Fruit fly (Drosophila melanogaster) whole organism, embryonic: ENCODE measurements around the gene oxt.

Experiments
- BEAF-32 ChIP-seq: fragments of 200-800 bp; sonication (Bioruptor generic); optimal IDR thresholded peaks from 3 replicates; lab custom pipeline; 2017; ENCODE audit warnings: missing biosample characterization, missing genetic modification characterization, mild to moderate bottlenecking, moderate library complexity, missing genetic modification reagents
- CG12659 ChIP-seq: fragments of 200-800 bp; sonication (Bioruptor generic); optimal IDR thresholded peaks from 3 replicates; lab custom pipeline; 2017; ENCODE audit warnings: mild to moderate bottlenecking, missing biosample characterization, missing genetic modification reagents, missing genetic modification characterization
- CG14710 ChIP-seq: fragments of 200-800 bp; sonication (Bioruptor generic); optimal IDR thresholded peaks from 3 replicates; lab custom pipeline; 2019; ENCODE audit warnings: missing biosample characterization, mild to moderate bottlenecking, missing genetic modification characterization, moderate library complexity
- CG17186 ChIP-seq: fragments of 200-800 bp; sonication (Bioruptor generic); optimal IDR thresholded peaks from 3 replicates; lab custom pipeline; 2017; ENCODE audit warnings: missing biosample characterization, missing genetic modification reagents, missing genetic modification characterization
- CG17568 ChIP-seq: fragments of 200-800 bp; sonication (Bioruptor generic); optimal IDR thresholded peaks from 2 replicates; lab custom pipeline; 2018; ENCODE audit warnings: missing biosample characterization, mild to moderate bottlenecking, missing genetic modification characterization, moderate library complexity
- CG2116 ChIP-seq: fragments of 200-800 bp; sonication (Bioruptor generic); optimal IDR thresholded peaks from 3 replicates; lab custom pipeline; 2018; ENCODE audit warnings: missing biosample characterization, mild to moderate bottlenecking, missing genetic modification characterization
- CG31224 ChIP-seq: fragments of 200-800 bp; sonication (Bioruptor generic); IDR thresholded peaks from 2 replicates; pipeline ENCODE4 v1.3.6; 2022; ENCODE audit warnings: missing biosample characterization, missing genetic modification characterization
- CG33557 ChIP-seq: fragments of 200-800 bp; sonication (Bioruptor generic); optimal IDR thresholded peaks from 2 replicates; lab custom pipeline; 2019; ENCODE audit warnings: missing biosample characterization, mild to moderate bottlenecking, missing genetic modification characterization, moderate library complexity
- CG34422 ChIP-seq: fragments of 200-800 bp; sonication (Bioruptor generic); IDR thresholded peaks from 3 replicates; pipeline ENCODE4 v1.3.6; 2022; ENCODE audit warnings: missing biosample characterization, missing genetic modification characterization
- CG3847 ChIP-seq: fragments of 200-800 bp; sonication (Bioruptor generic); IDR thresholded peaks from 2 replicates; pipeline ENCODE4 v1.3.6; 2022; ENCODE audit warnings: missing biosample characterization, missing genetic modification characterization
- CG6272 ChIP-seq: fragments of 200-800 bp; sonication (Bioruptor generic); IDR thresholded peaks from 2 replicates; pipeline ENCODE4 v1.3.6; 2022; ENCODE audit warnings: missing biosample characterization, missing genetic modification characterization
- CG7963 ChIP-seq: fragments of 200-800 bp; sonication (Bioruptor generic); IDR thresholded peaks from 3 replicates; pipeline ENCODE4 v1.3.6; 2022; ENCODE audit warnings: missing biosample characterization, missing genetic modification characterization; ENCODE audit not compliant: partially characterized antibody
- CG9932 ChIP-seq: fragments of 200-800 bp; sonication (Bioruptor generic); IDR thresholded peaks from 2 replicates; pipeline ENCODE4 v1.3.6; 2022; ENCODE audit warnings: missing biosample characterization, missing genetic modification characterization
- CTCF ChIP-seq: fragments of 200-800 bp; sonication (Bioruptor generic); optimal IDR thresholded peaks from 2 replicates; lab custom pipeline; 2017; ENCODE audit warnings: missing biosample characterization, mild to moderate bottlenecking, missing genetic modification characterization, moderate library complexity
- Dek ChIP-seq: fragments of 200-800 bp; sonication (Bioruptor generic); optimal IDR thresholded peaks from 3 replicates; lab custom pipeline; 2019; ENCODE audit warnings: missing biosample characterization, mild to moderate bottlenecking, missing genetic modification characterization, moderate library complexity
- Dp ChIP-seq: fragments of 200-800 bp; sonication (Bioruptor generic); optimal IDR thresholded peaks from 2 replicates; lab custom pipeline; 2018; ENCODE audit warnings: missing biosample characterization, mild to moderate bottlenecking, missing genetic modification characterization, moderate library complexity
- E2f2 ChIP-seq: fragments of 200-800 bp; sonication (Bioruptor generic); IDR thresholded peaks from 2 replicates; pipeline ENCODE4 v1.3.6; 2022; ENCODE audit warnings: missing biosample characterization, missing genetic modification characterization
- Elba2 ChIP-seq: fragments of 200-800 bp; sonication (Bioruptor generic); optimal IDR thresholded peaks from 3 replicates; lab custom pipeline; 2016; ENCODE audit warnings: missing biosample characterization, missing genetic modification characterization
- Fer3 ChIP-seq: fragments of 200-800 bp; sonication (Bioruptor generic); optimal IDR thresholded peaks from 2 replicates; lab custom pipeline; 2018; ENCODE audit warnings: missing biosample characterization, mild to moderate bottlenecking, missing genetic modification characterization, moderate library complexity
- GATAe ChIP-seq: fragments of 200-800 bp; sonication (Bioruptor generic); conservative IDR thresholded peaks from 2 replicates; pipeline ENCODE4 v1.3.6; 2022; ENCODE audit warnings: missing biosample characterization, missing genetic modification characterization
- HmgD ChIP-seq: fragments of 200-800 bp; sonication (Bioruptor generic); optimal IDR thresholded peaks from 3 replicates; lab custom pipeline; 2016; ENCODE audit warnings: missing biosample characterization, missing genetic modification characterization
- Hmr ChIP-seq: fragments of 200-800 bp; sonication (Bioruptor generic); optimal IDR thresholded peaks from 3 replicates; lab custom pipeline; 2017; ENCODE audit warnings: mild to moderate bottlenecking, missing biosample characterization, missing genetic modification reagents, missing genetic modification characterization
- Lhr ChIP-seq: fragments of 200-800 bp; sonication (Bioruptor generic); optimal IDR thresholded peaks from 3 replicates; lab custom pipeline; 2017; ENCODE audit warnings: mild to moderate bottlenecking, missing biosample characterization, missing genetic modification reagents, missing genetic modification characterization
- MBD-R2 ChIP-seq: fragments of 200-800 bp; sonication (Bioruptor generic); IDR thresholded peaks from 2 replicates; pipeline ENCODE4 v1.3.6; 2022; ENCODE audit warnings: missing biosample characterization, missing genetic modification characterization
- Med ChIP-seq: fragments of 200-800 bp; sonication (Bioruptor generic); peaks from one replicate; lab custom pipeline; 2016; ENCODE audit warnings: missing biosample characterization, missing genetic modification characterization, mild to moderate bottlenecking, inconsistent platforms, moderate library complexity
- Myb ChIP-seq: fragments of 200-800 bp; sonication (Bioruptor generic); optimal IDR thresholded peaks from 2 replicates; lab custom pipeline; 2016; ENCODE audit warnings: missing biosample characterization, missing genetic modification characterization
- Opbp ChIP-seq: fragments of 200-800 bp; sonication (Bioruptor generic); IDR thresholded peaks from 3 replicates; pipeline ENCODE4 v1.3.6; 2022; ENCODE audit warnings: missing biosample characterization, missing genetic modification characterization; ENCODE audit not compliant: partially characterized antibody
- Sry-δ ChIP-seq: fragments of 200-800 bp; sonication (Bioruptor generic); optimal IDR thresholded peaks from 2 replicates; lab custom pipeline; 2016; ENCODE audit warnings: missing biosample characterization, missing genetic modification characterization
- Stat92E ChIP-seq, 3 experiments: fragments of >200 bp in 2 of 3; fragments of 200-800 bp in 1 of 3; sonication (Bioruptor generic) in 1 of 3; optimal IDR thresholded peaks; 2 replicates each; lab custom pipeline; 2017 to 2019; ENCODE audit warnings: missing biosample characterization in 3 of 3, missing genetic modification characterization in 3 of 3, mild to moderate bottlenecking in 1 of 3, moderate library complexity in 1 of 3
- Xbp1 ChIP-seq: fragments of 200-800 bp; sonication (Bioruptor generic); optimal IDR thresholded peaks from 3 replicates; lab custom pipeline; 2016; ENCODE audit warnings: missing biosample characterization, mild to moderate bottlenecking, missing genetic modification characterization
- amos ChIP-seq: fragments of 200-800 bp; sonication (Bioruptor generic); IDR thresholded peaks from 2 replicates; pipeline ENCODE4 v1.3.6; 2022; ENCODE audit warnings: missing biosample characterization, missing genetic modification characterization; ENCODE audit not compliant: partially characterized antibody
- ato ChIP-seq: fragments of 200-800 bp; sonication (Bioruptor generic); IDR thresholded peaks from 2 replicates; pipeline ENCODE4 v1.3.6; 2022; ENCODE audit warnings: missing biosample characterization, missing genetic modification characterization; ENCODE audit not compliant: partially characterized antibody
- caup ChIP-seq: fragments of 200-800 bp; sonication (Bioruptor generic); optimal IDR thresholded peaks from 3 replicates; lab custom pipeline; 2017; ENCODE audit warnings: missing biosample characterization, mild to moderate bottlenecking, missing genetic modification characterization, moderate library complexity; ENCODE audit not compliant: severe bottlenecking
- da ChIP-seq: fragments of 200-800 bp; sonication (Bioruptor generic); optimal IDR thresholded peaks from 2 replicates; lab custom pipeline; 2016; ENCODE audit warnings: missing biosample characterization, missing genetic modification characterization
- danr ChIP-seq: fragments of 200-800 bp; sonication (Bioruptor generic); IDR thresholded peaks from 2 replicates; pipeline ENCODE4 v1.3.6; 2022; ENCODE audit warnings: missing biosample characterization, missing genetic modification characterization
- dpn ChIP-seq, 2 experiments: fragments of 200-800 bp; sonication (Bioruptor generic); optimal IDR thresholded peaks; 3 replicates each; lab custom pipeline; 2016; ENCODE audit warnings: missing biosample characterization in 2 of 2, missing genetic modification characterization in 2 of 2
- hkb ChIP-seq, 2 experiments: fragments of 200-800 bp in 1 of 2; fragments of >200 bp in 1 of 2; sonication (Bioruptor generic) in 1 of 2; IDR thresholded peaks in 1 of 2; optimal IDR thresholded peaks in 1 of 2; 2 replicates each; pipeline versions ENCODE4 v1.3.6 to Lab custom; 2017 to 2022; ENCODE audit warnings: missing biosample characterization in 1 of 2, missing genetic modification characterization in 1 of 2
- p53 ChIP-seq: fragments of 200-800 bp; sonication (Bioruptor generic); optimal IDR thresholded peaks from 2 replicates; lab custom pipeline; 2016; ENCODE audit warnings: missing biosample characterization, missing genetic modification characterization
- phol ChIP-seq: fragments of 200-800 bp; sonication (Bioruptor generic); optimal IDR thresholded peaks from 3 replicates; lab custom pipeline; 2018; ENCODE audit warnings: missing biosample characterization, mild to moderate bottlenecking, missing genetic modification characterization, moderate library complexity
- pita ChIP-seq: fragments of 200-800 bp; sonication (Bioruptor generic); optimal IDR thresholded peaks from 2 replicates; lab custom pipeline; 2017; ENCODE audit warnings: missing biosample characterization, mild to moderate bottlenecking, missing genetic modification characterization
- pros ChIP-seq: fragments of 200-800 bp; sonication (Bioruptor generic); optimal IDR thresholded peaks from 3 replicates; lab custom pipeline; 2019; ENCODE audit warnings: missing biosample characterization, mild to moderate bottlenecking, missing genetic modification characterization, moderate library complexity
- pzg ChIP-seq: fragments of 200-800 bp; sonication (Bioruptor generic); optimal IDR thresholded peaks from 3 replicates; lab custom pipeline; 2018; ENCODE audit warnings: missing biosample characterization, mild to moderate bottlenecking, missing genetic modification characterization, moderate library complexity
- row ChIP-seq: fragments of 200-800 bp; sonication (Bioruptor generic); IDR thresholded peaks from 3 replicates; pipeline ENCODE4 v1.3.6; 2022; ENCODE audit warnings: missing biosample characterization, missing genetic modification characterization
- sens ChIP-seq: fragments of 200-800 bp; sonication (Bioruptor generic); peaks from one replicate; lab custom pipeline; 2016; ENCODE audit warnings: missing biosample characterization, missing genetic modification characterization
- stwl ChIP-seq: fragments of 200-800 bp; sonication (Bioruptor generic); optimal IDR thresholded peaks from 3 replicates; lab custom pipeline; 2018; ENCODE audit warnings: missing biosample characterization, mild to moderate bottlenecking, missing genetic modification characterization, moderate library complexity
- trem ChIP-seq: fragments of 200-800 bp; optimal IDR thresholded peaks from 3 replicates; lab custom pipeline; 2019; ENCODE audit warnings: missing biosample characterization, mild to moderate bottlenecking, missing genetic modification characterization, moderate library complexity
- wor ChIP-seq: fragments of 200-800 bp; sonication (Bioruptor generic); IDR thresholded peaks from 2 replicates; pipeline ENCODE4 v1.3.6; 2022; ENCODE audit warnings: missing biosample characterization, missing genetic modification characterization
- z ChIP-seq: fragments of 200-800 bp; sonication (Bioruptor generic); IDR thresholded peaks from 3 replicates; pipeline ENCODE4 v1.3.6; 2022; ENCODE audit warnings: missing biosample characterization, missing genetic modification characterization
- zen ChIP-seq: fragments of 200-800 bp; sonication (Bioruptor generic); optimal IDR thresholded peaks from 3 replicates; lab custom pipeline; 2018; ENCODE audit warnings: missing biosample characterization, mild to moderate bottlenecking, missing genetic modification characterization, moderate library complexity

Gene oxt

DNA sequence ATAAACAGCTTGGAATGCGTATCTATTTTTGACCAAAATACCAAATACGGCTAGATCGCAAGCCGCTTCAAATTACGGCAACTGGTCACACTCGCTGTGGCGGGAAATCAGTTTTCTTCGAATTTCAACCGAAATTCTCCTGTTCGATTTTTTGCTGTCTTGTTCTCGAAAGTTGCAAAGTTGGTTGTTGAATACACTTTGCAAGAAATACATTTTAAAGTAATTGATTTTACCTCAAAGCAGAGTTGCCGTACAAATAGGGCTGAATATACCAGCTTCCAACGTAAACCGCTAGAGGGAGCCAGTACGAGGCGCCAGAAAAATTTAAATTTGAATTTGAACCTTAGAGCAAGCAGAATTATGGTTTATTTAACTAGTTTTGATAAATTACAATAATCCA lies 25.4 kb downstream of the oxt start, which contains the start of gene CG9018 (continued):
- no peak for TF ChIP-seq GATAe
- peak in 1 of 2 experiments; percentile 29 for TF ChIP-seq dpn (GFP tag; optimal IDR thresholded peaks at IDR 0.05; lab: Kevin White, UChicago)
- no peak for TF ChIP-seq wor (GFP tag; lab: Robert Waterston, UW)
- 0 out of 3 replicates have a peak, but pooled peaks have one; percentile 16 for TF ChIP-seq CG7963 (GFP tag; lab: Robert Waterston, UW)
- TF ChIP-seq Sry-δ: peak; percentile 56
- TF ChIP-seq pita (GFP tag; lab: Kevin White, UChicago): peak; percentile 30
- no peak for TF ChIP-seq CG17568 (GFP tag; lab: Kevin White, UChicago)
- TF ChIP-seq hkb (optimal IDR thresholded peaks at IDR 0.05; lab: Kevin White, UChicago): peak; percentile 95
- no peak for TF ChIP-seq hkb (GFP tag; IDR thresholded peaks at IDR 0.05; lab: Robert Waterston, UW)
- TF ChIP-seq da (GFP tag; lab: Kevin White, UChicago): peak; percentile 37
- peak; percentile 12 for TF ChIP-seq Dek (tag; lab: Kevin White, UChicago)
- peak; percentile 79 for TF ChIP-seq Lhr (GFP tag; lab: Kevin White, UChicago)
- TF ChIP-seq Opbp (GFP tag; lab: Robert Waterston, UW): peak; percentile 39; the same call in 1 of the 3 replicates
- peak; percentile 50 for TF ChIP-seq BEAF-32 (GFP tag; lab: Kevin White, UChicago)
- peak; percentile 17 for TF ChIP-seq Elba2 (GFP tag; lab: Kevin White, UChicago)
- peak; percentile 68 for TF ChIP-seq CG2116
- TF ChIP-seq CG9932: no peak
- peak; percentile 41 for TF ChIP-seq CG12659 (GFP tag; lab: Kevin White, UChicago)
- peak; percentile 79 for TF ChIP-seq pzg (GFP tag; lab: Kevin White, UChicago)
- peak in 1 of 3 experiments; percentile 9 for TF ChIP-seq Stat92E (GFP tag; optimal IDR thresholded peaks at IDR 0.05; lab: Kevin White, UChicago)
- peak; percentile 49 for TF ChIP-seq phol (tag; lab: Kevin White, UChicago)
- 0 out of 3 replicates have a peak, but pooled peaks have one; percentile 5 for TF ChIP-seq row (GFP tag; lab: Robert Waterston, UW)
- peak; percentile 16 for TF ChIP-seq CG17186
- 0 out of 2 replicates have a peak, but pooled peaks have one; percentile 21 for TF ChIP-seq amos
- TF ChIP-seq Xbp1 (GFP tag; lab: Kevin White, UChicago): no peak
- TF ChIP-seq E2f2 (GFP tag; lab: Robert Waterston, UW): peak; percentile 99
- peak; percentile 32 for TF ChIP-seq p53 (GFP tag; lab: Kevin White, UChicago)
- no peak for TF ChIP-seq CG31224 (GFP tag; lab: Robert Waterston, UW)
- peak; percentile 54 for TF ChIP-seq pros (GFP tag; lab: Kevin White, UChicago)
- TF ChIP-seq CG34422 (GFP tag; lab: Robert Waterston, UW): 0 out of 3 replicates have a peak, but pooled peaks have one; percentile 30
- TF ChIP-seq CG14710 (tag; lab: Kevin White, UChicago): peak; percentile 77
- TF ChIP-seq Hmr (GFP tag; lab: Kevin White, UChicago): peak; percentile 33
- 0 out of 2 replicates have a peak, but pooled peaks have one; percentile 36 for TF ChIP-seq MBD-R2 (GFP tag; lab: Robert Waterston, UW)
- TF ChIP-seq HmgD (GFP tag; lab: Kevin White, UChicago): peak; percentile 42
- TF ChIP-seq stwl (tag; lab: Kevin White, UChicago): peak; percentile 61
- TF ChIP-seq sens (GFP tag; lab: Kevin White, UChicago): peak; percentile 77
- TF ChIP-seq Myb (GFP tag; lab: Kevin White, UChicago): peak; percentile 72
- peak; percentile 96 for TF ChIP-seq CTCF
- no peak for TF ChIP-seq caup (GFP tag; lab: Kevin White, UChicago)
- no peak for TF ChIP-seq Fer3 (tag; lab: Kevin White, UChicago)
- TF ChIP-seq Dp (GFP tag; lab: Kevin White, UChicago): peak; percentile 94
- peak; percentile 74 for TF ChIP-seq trem
- TF ChIP-seq danr (GFP tag; lab: Robert Waterston, UW): no peak
- peak; percentile 20 for TF ChIP-seq zen (tag; lab: Kevin White, UChicago)
- peak; percentile 68 for TF ChIP-seq CG3847 (GFP tag; lab: Robert Waterston, UW)
- TF ChIP-seq Med (GFP tag; lab: Kevin White, UChicago): peak; percentile 15
- TF ChIP-seq CG6272 (GFP tag; lab: Robert Waterston, UW): no peak
- no peak for TF ChIP-seq CG33557 (GFP tag; lab: Kevin White, UChicago)
- peak; percentile 40; the same call in 1 of the 2 replicates for TF ChIP-seq ato
- TF ChIP-seq z (GFP tag; lab: Robert Waterston, UW): no peak
